Fruit fly (Drosophila melanogaster) whole organism, embryonic: ENCODE data around the gene Tmc.

Source experiments
- Abd-B ChIP-seq: fragments of 200-800 bp; sonication (Bioruptor generic); optimal IDR thresholded peaks from 2 replicates; lab custom pipeline; 2018; ENCODE audit warnings: missing biosample characterization, mild to moderate bottlenecking, missing genetic modification characterization, moderate library complexity
- Aef1 ChIP-seq: fragments of 200-800 bp; sonication (Bioruptor generic); IDR thresholded peaks from 3 replicates; pipeline ENCODE4 v1.3.6; 2022; ENCODE audit warnings: missing biosample characterization, missing genetic modification characterization
- Antp ChIP-seq: fragments of 200-800 bp; sonication (Bioruptor generic); optimal IDR thresholded peaks from 3 replicates; lab custom pipeline; 2016; ENCODE audit warnings: missing biosample characterization, missing genetic modification characterization
- B-H2 ChIP-seq: fragments of 200-800 bp; sonication (Bioruptor generic); optimal IDR thresholded peaks from 2 replicates; lab custom pipeline; 2018; ENCODE audit warnings: missing biosample characterization, mild to moderate bottlenecking, missing genetic modification characterization
- Bdp1 ChIP-seq: fragments of 200-800 bp; sonication (Bioruptor generic); optimal IDR thresholded peaks from 3 replicates; lab custom pipeline; 2016; ENCODE audit warnings: missing biosample characterization, missing genetic modification characterization
- Bteb2 ChIP-seq: fragments of 200-800 bp; sonication (Bioruptor generic); optimal IDR thresholded peaks from 2 replicates; lab custom pipeline; 2016; ENCODE audit warnings: missing biosample characterization, missing genetic modification characterization
- CG10959 ChIP-seq: fragments of 200-800 bp; sonication (Bioruptor generic); IDR thresholded peaks from 2 replicates; pipeline ENCODE4 v1.3.6; 2022; ENCODE audit warnings: missing biosample characterization, missing genetic modification characterization
- CG12659 ChIP-seq: fragments of 200-800 bp; sonication (Bioruptor generic); optimal IDR thresholded peaks from 3 replicates; lab custom pipeline; 2017; ENCODE audit warnings: mild to moderate bottlenecking, missing biosample characterization, missing genetic modification reagents, missing genetic modification characterization
- CG13296 ChIP-seq: fragments of 200-800 bp; sonication (Bioruptor generic); optimal IDR thresholded peaks from 3 replicates; lab custom pipeline; 2018; ENCODE audit warnings: missing biosample characterization, mild to moderate bottlenecking, missing genetic modification characterization
- CG13624 ChIP-seq: fragments of 200-800 bp; sonication (Bioruptor generic); optimal IDR thresholded peaks from 2 replicates; lab custom pipeline; 2016; ENCODE audit warnings: missing biosample characterization, missing genetic modification characterization
- CG15479 ChIP-seq: fragments of 200-800 bp; sonication (Bioruptor generic); optimal IDR thresholded peaks from 3 replicates; lab custom pipeline; 2019; ENCODE audit warnings: missing biosample characterization, mild to moderate bottlenecking, missing genetic modification characterization, moderate library complexity
- CG15696 ChIP-seq: fragments of 200-800 bp; sonication (Bioruptor generic); optimal IDR thresholded peaks from 2 replicates; lab custom pipeline; 2019; ENCODE audit warnings: missing biosample characterization, mild to moderate bottlenecking, missing genetic modification characterization, moderate library complexity
- CG1647 ChIP-seq: fragments of 200-800 bp; sonication (Bioruptor generic); optimal IDR thresholded peaks from 3 replicates; lab custom pipeline; 2016; ENCODE audit warnings: missing biosample characterization, missing genetic modification characterization
- CG17802 ChIP-seq: fragments of 200-800 bp; sonication (Bioruptor generic); optimal IDR thresholded peaks from 2 replicates; lab custom pipeline; 2018; ENCODE audit warnings: missing biosample characterization, mild to moderate bottlenecking, missing genetic modification characterization, moderate library complexity
- CG2875 ChIP-seq: fragments of 200-800 bp; sonication (Bioruptor generic); optimal IDR thresholded peaks from 2 replicates; lab custom pipeline; 2017; ENCODE audit warnings: missing biosample characterization, mild to moderate bottlenecking, missing genetic modification characterization, missing genetic modification reagents
- CG30403 ChIP-seq: fragments of 200-800 bp; sonication (Bioruptor generic); optimal IDR thresholded peaks from 3 replicates; lab custom pipeline; 2016; ENCODE audit warnings: missing biosample characterization, missing genetic modification characterization
- CG30431 ChIP-seq: fragments of 200-800 bp; sonication (Bioruptor generic); optimal IDR thresholded peaks from 2 replicates; lab custom pipeline; 2017; ENCODE audit warnings: missing biosample characterization, missing genetic modification characterization
- CG34224 ChIP-seq: fragments of 200-800 bp; sonication (Bioruptor generic); IDR thresholded peaks from 3 replicates; pipeline ENCODE4 v1.3.6; 2022; ENCODE audit warnings: missing biosample characterization, missing genetic modification characterization; ENCODE audit not compliant: partially characterized antibody
- CG3838 ChIP-seq: fragments of 200-800 bp; sonication (Bioruptor generic); optimal IDR thresholded peaks from 3 replicates; lab custom pipeline; 2016; ENCODE audit warnings: missing biosample characterization, missing genetic modification characterization
- CG42726 ChIP-seq: fragments of 200-800 bp; sonication (Bioruptor generic); IDR thresholded peaks from 2 replicates; pipeline ENCODE4 v1.3.6; 2022; ENCODE audit warnings: missing biosample characterization, missing genetic modification characterization; ENCODE audit not compliant: partially characterized antibody
- CG6654 ChIP-seq: fragments of 200-800 bp; sonication (Bioruptor generic); optimal IDR thresholded peaks from 2 replicates; lab custom pipeline; 2017; ENCODE audit warnings: missing biosample characterization, mild to moderate bottlenecking, missing genetic modification characterization
- CG6689 ChIP-seq: fragments of 200-800 bp; sonication (Bioruptor generic); IDR thresholded peaks from 2 replicates; pipeline ENCODE4 v1.3.6; 2022; ENCODE audit warnings: missing biosample characterization, missing genetic modification characterization
- Dip2 ChIP-seq: fragments of 200-800 bp; sonication (Bioruptor generic); IDR thresholded peaks from 2 replicates; pipeline ENCODE4 v1.3.6; 2022; ENCODE audit warnings: missing biosample characterization, missing genetic modification characterization
- Fer3 ChIP-seq: fragments of 200-800 bp; sonication (Bioruptor generic); optimal IDR thresholded peaks from 2 replicates; lab custom pipeline; 2018; ENCODE audit warnings: missing biosample characterization, mild to moderate bottlenecking, missing genetic modification characterization, moderate library complexity
- H2.0 ChIP-seq: fragments of 200-800 bp; sonication (Bioruptor generic); IDR thresholded peaks from 2 replicates; pipeline ENCODE4 v1.3.6; 2022; ENCODE audit warnings: missing biosample characterization, missing genetic modification characterization
- Hsf ChIP-seq: fragments of 200-800 bp; sonication (Bioruptor generic); optimal IDR thresholded peaks from 3 replicates; lab custom pipeline; 2016; ENCODE audit warnings: missing biosample characterization, missing genetic modification characterization
- Ravus ChIP-seq: fragments of 200-800 bp; sonication (Bioruptor generic); IDR thresholded peaks from 2 replicates; pipeline ENCODE4 v1.3.6; 2022; ENCODE audit warnings: missing biosample characterization, missing genetic modification characterization
- Spps ChIP-seq: fragments of 200-800 bp; sonication (Bioruptor generic); optimal IDR thresholded peaks from 2 replicates; lab custom pipeline; 2018; ENCODE audit warnings: missing biosample characterization, mild to moderate bottlenecking, missing genetic modification characterization
- Vsx1 ChIP-seq: fragments of 200-800 bp; sonication (Bioruptor generic); optimal IDR thresholded peaks from 2 replicates; lab custom pipeline; 2017; ENCODE audit warnings: missing biosample characterization, mild to moderate bottlenecking, missing genetic modification characterization, missing genetic modification reagents
- br ChIP-seq: fragments of >200 bp; optimal IDR thresholded peaks from 2 replicates; lab custom pipeline; 2017
- cad ChIP-seq: fragments of >200 bp; optimal IDR thresholded peaks from 2 replicates; lab custom pipeline; 2017; ENCODE audit warnings: missing biosample characterization, missing genetic modification characterization
- crc ChIP-seq: fragments of 200-800 bp; sonication (Bioruptor generic); optimal IDR thresholded peaks from 2 replicates; lab custom pipeline; 2016; ENCODE audit warnings: missing biosample characterization, missing genetic modification characterization
- croc ChIP-seq: fragments of 200-800 bp; sonication (Bioruptor generic); conservative IDR thresholded peaks from 3 replicates; pipeline ENCODE4 v1.3.6; 2022; ENCODE audit warnings: missing biosample characterization, missing genetic modification characterization
- dan ChIP-seq: fragments of 200-800 bp; sonication (Bioruptor generic); IDR thresholded peaks from 2 replicates; pipeline ENCODE4 v1.3.6; 2022; ENCODE audit warnings: missing biosample characterization, missing genetic modification characterization
- danr ChIP-seq: fragments of 200-800 bp; sonication (Bioruptor generic); IDR thresholded peaks from 2 replicates; pipeline ENCODE4 v1.3.6; 2022; ENCODE audit warnings: missing biosample characterization, missing genetic modification characterization
- dimm ChIP-seq: fragments of 200-800 bp; sonication (Bioruptor generic); IDR thresholded peaks from 2 replicates; pipeline ENCODE4 v1.3.6; 2022; ENCODE audit warnings: missing biosample characterization, missing genetic modification characterization
- dmrt11E ChIP-seq: fragments of 200-800 bp; sonication (Bioruptor generic); optimal IDR thresholded peaks from 3 replicates; lab custom pipeline; 2018; ENCODE audit warnings: missing biosample characterization, mild to moderate bottlenecking, missing genetic modification characterization, moderate library complexity
- ems ChIP-seq: fragments of 200-800 bp; sonication (Bioruptor generic); optimal IDR thresholded peaks from 3 replicates; lab custom pipeline; 2016; ENCODE audit warnings: missing biosample characterization, missing genetic modification characterization
- gcm ChIP-seq: fragments of 200-800 bp; sonication (Bioruptor generic); optimal IDR thresholded peaks from 2 replicates; lab custom pipeline; 2019; ENCODE audit warnings: missing biosample characterization, mild to moderate bottlenecking, missing genetic modification characterization, moderate library complexity
- hb ChIP-seq: fragments of 200-800 bp; sonication (Bioruptor generic); IDR thresholded peaks from 3 replicates; pipeline ENCODE4 v1.3.6; 2022; ENCODE audit warnings: missing biosample characterization, missing genetic modification characterization; ENCODE audit not compliant: partially characterized antibody
- inv ChIP-seq: fragments of 200-800 bp; sonication (Bioruptor generic); IDR thresholded peaks from 2 replicates; pipeline ENCODE4 v1.3.6; 2022; ENCODE audit warnings: missing biosample characterization, missing genetic modification characterization; ENCODE audit not compliant: partially characterized antibody
- maf-S ChIP-seq: fragments of 200-800 bp; sonication (Bioruptor generic); optimal IDR thresholded peaks from 2 replicates; lab custom pipeline; 2016; ENCODE audit warnings: missing biosample characterization, missing genetic modification characterization
- mirr ChIP-seq: fragments of 200-800 bp; sonication (Bioruptor generic); optimal IDR thresholded peaks from 3 replicates; lab custom pipeline; 2018; ENCODE audit warnings: missing biosample characterization, mild to moderate bottlenecking, missing genetic modification characterization
- nmo ChIP-seq: fragments of 200-800 bp; sonication (Bioruptor generic); optimal IDR thresholded peaks from 2 replicates; lab custom pipeline; 2018; ENCODE audit warnings: missing biosample characterization, mild to moderate bottlenecking, missing genetic modification characterization, moderate library complexity
- row ChIP-seq: fragments of 200-800 bp; sonication (Bioruptor generic); IDR thresholded peaks from 3 replicates; pipeline ENCODE4 v1.3.6; 2022; ENCODE audit warnings: missing biosample characterization, missing genetic modification characterization
- sisA ChIP-seq: fragments of 200-800 bp; sonication (Bioruptor generic); IDR thresholded peaks from 2 replicates; pipeline ENCODE4 v1.3.6; 2022; ENCODE audit warnings: missing biosample characterization, missing genetic modification characterization
- slou ChIP-seq: fragments of 200-800 bp; sonication (Bioruptor generic); optimal IDR thresholded peaks from 3 replicates; lab custom pipeline; 2016; ENCODE audit warnings: missing biosample characterization, missing genetic modification characterization
- trh ChIP-seq: fragments of 200-800 bp; sonication (Bioruptor generic); optimal IDR thresholded peaks from 2 replicates; lab custom pipeline; 2016; ENCODE audit warnings: missing biosample characterization, missing genetic modification characterization
- z ChIP-seq: fragments of 200-800 bp; sonication (Bioruptor generic); IDR thresholded peaks from 3 replicates; pipeline ENCODE4 v1.3.6; 2022; ENCODE audit warnings: missing biosample characterization, missing genetic modification characterization
- zen2 ChIP-seq: fragments of 200-800 bp; sonication (Bioruptor generic); IDR thresholded peaks from 3 replicates; pipeline ENCODE4 v1.3.6; 2022; ENCODE audit warnings: missing biosample characterization, missing genetic modification characterization; ENCODE audit not compliant: partially characterized antibody

The Tmc gene

dm6 chr3L:9614589-9615442, 17.3 kb downstream of the Tmc start, which contains the start of gene LanB2 (continued):
- TF ChIP-seq CG13624 (GFP tag; lab: Kevin White, UChicago) (no peak), inv (GFP tag; lab: Robert Waterston, UW) (no peak), B-H2 (GFP tag; lab: Kevin White, UChicago) (peak; percentile 47), Aef1 (no peak), croc (no peak), mirr (GFP tag; lab: Kevin White, UChicago) (peak; percentile 43), Ravus (no peak), Abd-B (no peak), CG13296 (GFP tag; lab: Kevin White, UChicago) (peak; percentile 10), CG30403 (no peak), dan (no peak), CG34224 (GFP tag; lab: Robert Waterston, UW) (no peak), CG6654 (no peak), CG12659 (GFP tag; lab: Kevin White, UChicago) (no peak), CG17802 (no peak), sisA (no peak), slou (no peak), z (GFP tag; lab: Robert Waterston, UW) (peak; percentile 99), Fer3 (tag; lab: Kevin White, UChicago) (peak; percentile 5), H2.0 (GFP tag; lab: Robert Waterston, UW) (no peak), Spps (tag; lab: Kevin White, UChicago) (no peak), Dip2 (no peak), CG6689 (GFP tag; lab: Robert Waterston, UW) (no peak), Hsf (GFP tag; lab: Kevin White, UChicago) (no peak), dmrt11E (no peak), CG42726 (no peak), maf-S (GFP tag; lab: Kevin White, UChicago) (no peak), CG15479 (GFP tag; lab: Kevin White, UChicago) (peak; percentile 58), dimm (no peak), gcm (no peak), danr (no peak), CG2875 (no peak), crc (GFP tag; lab: Kevin White, UChicago) (no peak), trh (GFP tag; lab: Kevin White, UChicago) (no peak), CG1647 (GFP tag; lab: Kevin White, UChicago) (no peak), zen2 (peak; percentile 39; the same call in 1 of the 3 replicates), Vsx1 (no peak), cad (GFP tag; lab: Kevin White, UChicago) (no peak), hb (GFP tag; lab: Robert Waterston, UW) (no peak), br (lab: Kevin White, UChicago) (no peak), CG15696 (tag; lab: Kevin White, UChicago) (no peak), row (GFP tag; lab: Robert Waterston, UW) (no peak), nmo (GFP tag; lab: Kevin White, UChicago) (no peak), CG30431 (GFP tag; lab: Kevin White, UChicago) (no peak), CG3838 (GFP tag; lab: Kevin White, UChicago) (no peak), Bteb2 (GFP tag; lab: Kevin White, UChicago) (no peak), ems (no peak), CG10959 (no peak), Bdp1 (no peak), Antp (GFP tag; lab: Kevin White, UChicago) (no peak)
